Fruit fly (Drosophila melanogaster): Measurements from ENCODE around the gene CG44261.

Gene CG44261

DNA sequence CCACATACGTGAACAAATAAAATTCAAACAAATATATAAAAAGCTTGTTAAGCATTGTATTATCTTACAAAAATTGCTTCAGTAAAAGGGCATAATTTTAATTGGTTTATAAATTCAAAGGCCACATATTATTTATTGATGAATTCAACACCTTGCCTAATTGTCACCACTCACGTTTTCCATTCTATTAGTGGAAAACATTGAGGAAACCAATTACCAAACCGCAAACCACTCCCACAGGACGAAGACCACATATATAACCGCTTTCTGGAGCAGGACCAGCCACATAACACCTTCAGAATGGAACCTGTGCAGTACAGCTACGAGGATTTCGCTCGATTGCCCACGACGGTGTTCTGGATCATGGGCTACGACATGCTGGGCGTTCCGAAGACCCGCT, 10.1 kb downstream of the CG44261 start, which contains the start of gene Or85f:
Gene Or85f (plus strand): TSS at position 301 of the 400 bp plus-strand sequence.
- TF ChIP-seq noc (tag; optimal IDR thresholded peaks at IDR 0.05): no peak

DNA sequence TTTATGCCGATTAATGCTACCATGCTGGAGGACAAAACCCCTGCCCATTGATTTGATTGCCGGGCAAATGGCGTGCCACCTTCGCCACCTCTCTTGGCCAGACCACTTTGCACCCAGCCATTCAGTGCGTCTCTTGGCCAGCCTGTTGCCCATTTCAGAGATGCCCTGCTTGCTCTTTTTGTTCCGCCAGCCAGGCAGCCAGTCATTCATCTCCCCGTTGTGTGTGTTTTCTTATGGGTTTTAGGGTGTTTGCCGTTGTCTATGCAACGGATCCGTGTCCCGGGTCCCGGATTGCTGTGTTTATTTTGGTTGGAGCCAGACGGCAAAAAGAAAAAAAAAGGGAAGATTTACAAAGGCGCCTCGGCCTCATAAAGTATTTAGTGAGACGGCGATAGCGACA, 12.0 kb downstream of the CG44261 start:
- TF ChIP-seq noc (tag; optimal IDR thresholded peaks at IDR 0.05): no peak

DNA sequence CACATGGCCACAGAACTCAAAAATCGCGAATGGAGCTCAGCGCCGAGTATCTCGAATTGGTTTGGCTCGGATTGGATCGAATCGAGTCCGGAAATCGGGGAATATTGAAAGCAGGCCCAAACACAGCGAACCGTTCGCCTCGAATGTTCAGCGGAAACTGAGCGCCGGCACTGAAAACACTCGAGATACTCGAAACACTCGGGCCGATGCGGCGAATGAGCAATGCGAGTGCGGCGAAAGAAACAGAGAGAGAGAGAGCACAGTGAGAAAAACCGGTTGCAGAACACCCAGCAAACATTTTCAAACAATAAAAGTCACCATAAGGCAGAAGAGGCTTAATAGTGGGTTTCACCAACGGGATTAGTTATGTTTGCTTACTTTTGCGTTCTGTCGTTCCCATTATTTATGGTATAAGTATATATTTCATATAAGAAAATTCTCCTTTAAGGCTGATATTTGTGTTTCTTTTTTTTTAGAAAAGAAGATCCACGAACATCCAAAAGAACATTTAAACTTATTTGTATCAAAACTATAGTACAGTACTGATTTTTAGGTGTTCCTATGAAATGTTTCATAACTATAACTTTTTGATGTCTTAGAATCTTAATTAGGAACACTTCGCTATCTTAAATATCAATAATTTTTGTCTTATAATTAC, 13.5 kb downstream of the CG44261 start, which contains the start of gene FER:
Gene FER (minus strand): TSS at position 162 of the 658 bp plus-strand sequence.
- peak; percentile 30 for TF ChIP-seq noc (tag; optimal IDR thresholded peaks at IDR 0.05)

DNA sequence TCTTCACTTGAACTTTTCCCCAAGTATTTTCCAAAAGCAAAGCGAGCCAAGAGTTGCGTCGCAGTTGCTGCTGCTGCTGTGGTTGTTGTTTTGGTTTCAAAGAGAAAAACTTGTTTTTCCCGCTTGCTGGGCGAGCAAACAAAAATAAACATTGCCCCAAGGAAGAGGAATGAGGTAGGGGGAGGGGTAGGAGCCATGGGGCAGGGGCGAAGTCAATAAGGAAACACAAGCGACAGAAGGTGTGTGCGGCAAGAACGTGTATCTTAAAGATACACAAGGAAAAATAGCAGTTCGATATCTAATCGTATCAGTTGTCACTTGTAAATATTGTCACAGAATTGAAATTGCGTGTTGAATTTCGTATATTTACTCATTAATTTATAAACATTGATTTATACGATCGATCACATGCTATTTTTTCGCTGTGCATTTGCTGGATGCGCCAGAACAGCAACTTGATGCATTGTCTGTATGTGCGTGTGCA, 14.4 kb downstream of the CG44261 start:
- no peak for TF ChIP-seq noc (tag; optimal IDR thresholded peaks at IDR 0.05)

DNA sequence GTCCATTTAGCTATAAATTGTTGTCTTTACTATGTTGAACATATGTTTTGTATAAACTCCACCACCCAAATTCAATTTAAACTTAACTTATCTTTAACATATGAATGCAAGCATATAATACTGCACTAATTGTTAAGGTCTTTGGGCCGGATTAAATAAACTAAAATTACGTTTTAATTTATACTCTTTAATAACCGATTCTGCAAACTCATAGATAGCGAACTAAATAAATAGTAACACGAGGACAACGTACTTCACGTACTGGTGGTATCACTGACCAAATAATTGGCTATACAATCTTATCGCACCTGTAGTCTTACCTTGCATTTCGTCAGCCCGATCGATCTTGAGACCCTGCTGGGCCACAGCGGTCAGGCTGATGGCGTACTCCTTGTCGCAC, 15.5 kb downstream of the CG44261 start:
- TF ChIP-seq noc (tag; optimal IDR thresholded peaks at IDR 0.05): no peak

DNA sequence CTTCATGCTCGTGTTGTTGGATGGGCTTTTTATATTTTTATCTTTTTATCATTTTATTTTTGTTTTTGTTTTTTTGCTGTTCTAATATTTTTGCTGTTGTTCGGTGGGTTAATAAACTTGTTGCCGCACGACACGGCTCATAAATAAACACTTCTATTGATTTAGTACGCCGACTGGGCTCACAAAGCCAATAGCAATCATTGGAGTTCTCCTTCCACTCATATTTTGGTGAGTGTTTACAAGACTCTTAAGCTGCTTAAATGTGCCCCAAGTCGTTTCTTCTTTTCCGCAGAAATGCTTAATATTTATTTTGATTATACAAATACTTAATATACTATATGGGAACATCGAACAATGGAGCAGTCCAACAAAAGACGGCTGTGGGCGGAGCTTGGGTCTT, 17.8 kb downstream of the CG44261 start:
- TF ChIP-seq noc (tag; optimal IDR thresholded peaks at IDR 0.05): no peak

DNA sequence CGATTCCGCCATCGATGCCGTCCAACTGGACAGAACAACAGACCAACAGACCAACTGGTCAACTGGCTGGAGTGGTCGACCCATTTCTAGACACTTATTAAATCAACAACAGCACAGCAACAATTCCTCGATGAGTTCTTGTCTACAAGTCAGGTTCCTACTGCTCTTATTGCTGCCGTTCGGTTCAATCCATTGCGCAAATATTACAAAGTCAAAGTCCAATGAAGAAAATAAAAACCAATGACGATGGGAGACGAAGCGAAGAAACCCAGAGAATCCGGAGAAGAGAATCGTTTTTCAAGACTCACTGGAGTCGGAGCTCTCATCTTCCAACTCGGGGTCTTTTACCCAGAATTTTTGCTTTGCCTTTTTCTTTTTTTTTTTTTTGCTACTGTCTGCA, 19.0 kb downstream of the CG44261 start:
- no peak for TF ChIP-seq noc (tag; optimal IDR thresholded peaks at IDR 0.05)

DNA sequence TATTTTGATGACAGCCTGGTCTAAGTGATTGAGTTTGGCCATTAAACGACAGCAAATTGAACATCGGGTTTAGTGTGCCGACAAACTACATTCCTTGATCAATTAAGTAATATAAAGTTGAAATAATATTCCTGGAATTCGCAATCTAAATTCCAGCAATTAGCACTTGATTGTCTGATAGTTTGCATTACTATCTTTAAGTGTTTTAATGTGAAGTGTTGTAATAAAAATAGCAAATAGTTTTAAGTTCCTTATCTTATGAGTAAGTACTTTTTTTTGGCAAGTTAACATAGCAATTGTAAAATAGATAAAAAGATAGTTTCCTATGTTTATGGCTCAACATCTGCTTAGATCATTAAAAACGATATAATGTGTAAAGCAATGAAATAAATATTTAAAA, 19.6 kb downstream of the CG44261 start:
- no peak for TF ChIP-seq noc (tag; optimal IDR thresholded peaks at IDR 0.05)

DNA sequence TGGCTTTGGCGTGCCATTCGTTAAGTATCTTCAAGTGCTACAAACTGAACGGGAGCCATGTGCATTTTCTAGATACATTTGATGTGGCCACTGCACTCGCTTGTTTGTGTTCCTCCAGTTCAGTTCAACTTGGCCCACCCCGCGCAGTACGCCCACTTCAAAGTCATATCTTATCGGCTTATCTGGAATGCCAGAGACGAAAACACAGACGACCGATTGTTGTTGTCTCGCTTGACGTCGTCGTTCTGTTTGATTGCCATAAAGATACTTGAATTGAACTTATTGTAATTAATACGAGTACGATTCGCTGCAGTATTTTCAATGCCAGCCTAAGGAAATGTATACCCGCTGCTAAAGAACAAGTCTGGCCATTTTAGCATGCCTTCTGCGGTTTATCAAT, 20.3 kb downstream of the CG44261 start:
- TF ChIP-seq noc (tag; optimal IDR thresholded peaks at IDR 0.05): no peak

DNA sequence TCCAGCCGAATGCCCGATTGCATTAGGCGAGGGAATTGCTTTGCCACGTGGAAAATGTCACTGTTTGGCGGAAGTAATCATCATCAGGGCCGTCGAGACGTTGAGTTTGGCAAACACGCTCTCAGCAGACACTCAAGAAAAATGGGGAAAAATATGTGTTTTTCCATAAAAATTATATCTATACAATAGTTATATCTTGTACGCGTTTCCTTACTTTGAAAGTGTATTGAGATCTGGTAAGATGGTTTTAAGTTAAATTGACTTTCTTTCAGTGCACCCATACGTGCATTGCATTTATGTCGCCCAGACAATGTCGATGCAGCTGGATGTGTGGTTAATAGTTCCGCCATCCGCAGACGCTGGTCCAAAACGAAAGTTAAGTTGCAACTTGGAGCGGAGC, 22.0 kb downstream of the CG44261 start:
- TF ChIP-seq noc (tag; optimal IDR thresholded peaks at IDR 0.05): no peak

DNA sequence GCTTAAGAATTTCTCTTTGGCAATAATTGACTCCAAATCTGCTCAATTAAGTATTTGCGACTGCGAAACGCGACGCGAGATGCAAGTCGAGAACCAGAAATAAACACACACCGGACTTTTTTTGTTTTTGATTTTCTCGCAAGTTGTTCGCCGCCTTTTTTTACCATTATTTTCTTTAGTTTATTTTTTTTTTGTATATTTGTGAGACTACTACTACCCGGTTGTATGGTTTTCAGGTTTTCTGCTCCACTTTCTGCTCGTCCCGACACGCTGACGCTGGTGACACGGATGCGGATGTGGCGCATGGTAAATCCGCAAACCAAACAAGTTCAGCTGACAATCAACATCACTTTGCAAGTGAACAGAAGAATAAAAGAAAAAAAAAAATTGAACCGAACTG, 27.0 kb downstream of the CG44261 start:
- no peak for TF ChIP-seq noc (tag; optimal IDR thresholded peaks at IDR 0.05)

DNA sequence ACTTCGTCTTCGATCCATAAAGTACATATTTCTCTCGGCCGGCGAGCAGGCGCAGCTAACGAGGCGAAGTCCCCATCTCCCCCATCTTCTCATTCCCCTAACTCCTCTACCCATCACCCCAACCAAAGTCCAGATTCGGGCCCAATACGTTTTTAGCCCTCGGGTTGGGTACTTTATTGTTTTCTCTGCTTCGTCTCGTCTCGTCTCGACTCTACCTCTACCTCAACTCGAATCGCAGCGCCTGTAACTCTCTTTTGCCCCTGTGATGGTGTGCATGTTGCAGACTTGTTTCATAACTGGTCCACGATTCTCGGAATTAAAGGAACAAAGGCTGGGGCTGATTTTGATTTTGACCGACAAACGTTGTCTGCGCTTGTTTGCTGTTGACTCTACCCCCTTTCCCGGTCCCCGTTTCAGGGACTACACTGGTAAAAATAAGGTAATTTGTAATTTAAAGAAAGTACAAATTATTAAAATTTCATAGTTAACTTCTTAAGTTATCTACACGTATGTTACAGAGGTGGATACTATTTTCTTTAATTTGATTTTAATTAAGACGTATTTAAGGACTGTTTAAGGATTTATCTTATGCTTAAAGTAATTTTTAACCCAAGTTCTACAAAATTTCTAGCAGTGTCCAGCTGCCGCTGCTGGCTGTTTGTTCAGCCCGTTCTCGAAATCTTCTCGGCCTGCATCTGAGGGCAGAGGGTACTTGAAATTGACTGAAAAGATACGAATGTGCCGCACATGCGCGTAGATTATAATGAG, 29.1 kb downstream of the CG44261 start:
- peak; percentile 52 for TF ChIP-seq noc (tag; optimal IDR thresholded peaks at IDR 0.05)

DNA sequence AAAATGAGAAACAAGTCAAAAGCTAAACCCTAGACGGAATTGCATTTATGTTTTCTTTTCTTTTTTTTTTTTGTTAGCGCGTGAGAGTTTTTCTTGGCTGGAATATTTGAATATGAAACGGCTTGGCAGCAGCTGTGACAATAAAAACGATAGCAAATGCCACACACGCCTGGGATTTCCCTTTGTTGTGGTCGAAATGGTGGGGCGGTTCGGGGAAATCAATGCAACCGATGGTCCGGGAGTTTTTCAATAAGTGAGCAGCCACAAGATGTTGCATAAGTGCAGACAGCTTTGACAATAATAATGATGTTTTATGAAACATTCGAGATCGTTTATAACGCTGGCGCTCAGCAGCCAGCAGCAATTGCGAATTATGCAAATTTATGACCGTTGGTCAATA, 31.2 kb downstream of the CG44261 start:
- TF ChIP-seq noc (tag; optimal IDR thresholded peaks at IDR 0.05): no peak

DNA sequence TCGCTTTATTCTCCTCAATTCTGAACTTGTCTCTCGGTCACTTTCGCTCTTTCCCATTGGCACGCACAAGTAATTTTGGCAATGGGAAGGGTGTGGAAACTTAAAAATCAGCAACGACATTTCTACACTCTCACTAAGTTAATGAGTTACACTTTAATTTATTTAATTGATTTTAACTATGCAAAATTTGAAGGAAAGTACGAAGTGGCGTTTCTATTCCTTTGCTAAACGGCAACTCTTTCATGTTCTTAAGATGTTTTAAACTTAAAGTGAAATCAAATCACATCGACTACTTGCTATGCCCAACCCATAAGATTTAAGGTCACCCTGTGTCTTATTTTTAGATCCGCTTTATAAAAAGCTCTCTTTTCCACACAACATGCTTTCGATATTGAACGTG, 37.6 kb downstream of the CG44261 start:
- peak; percentile 66 for TF ChIP-seq noc (tag; optimal IDR thresholded peaks at IDR 0.05)

DNA sequence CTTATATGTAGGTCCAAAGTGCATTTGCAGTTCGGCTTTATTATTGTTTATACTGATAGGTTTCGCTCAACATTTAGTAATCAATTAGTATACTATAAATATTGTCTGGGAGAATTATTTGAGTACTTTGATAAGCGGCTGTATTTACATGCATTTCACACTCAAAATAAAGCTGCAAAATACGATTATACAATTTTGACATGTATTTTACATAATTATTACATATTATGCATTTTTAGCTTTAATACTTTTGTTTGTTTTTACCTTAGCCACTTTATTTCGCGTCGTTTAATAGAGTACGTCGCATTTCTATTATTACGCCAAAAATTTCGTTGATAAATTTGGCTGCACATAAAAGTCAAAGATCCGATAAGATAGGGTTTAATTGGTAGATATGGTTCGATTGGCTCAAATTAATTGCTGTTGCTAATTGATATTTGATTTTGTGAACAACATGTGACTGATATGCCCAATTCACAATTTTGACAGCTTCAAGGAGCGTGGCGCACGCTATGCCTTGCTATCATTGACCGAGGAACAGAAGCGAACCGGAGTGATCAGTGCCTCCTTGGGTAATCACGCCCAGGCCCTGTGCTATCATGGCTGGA, 42.0 kb downstream of the CG44261 start:
- peak; percentile 27 for TF ChIP-seq noc (tag; optimal IDR thresholded peaks at IDR 0.05)

DNA sequence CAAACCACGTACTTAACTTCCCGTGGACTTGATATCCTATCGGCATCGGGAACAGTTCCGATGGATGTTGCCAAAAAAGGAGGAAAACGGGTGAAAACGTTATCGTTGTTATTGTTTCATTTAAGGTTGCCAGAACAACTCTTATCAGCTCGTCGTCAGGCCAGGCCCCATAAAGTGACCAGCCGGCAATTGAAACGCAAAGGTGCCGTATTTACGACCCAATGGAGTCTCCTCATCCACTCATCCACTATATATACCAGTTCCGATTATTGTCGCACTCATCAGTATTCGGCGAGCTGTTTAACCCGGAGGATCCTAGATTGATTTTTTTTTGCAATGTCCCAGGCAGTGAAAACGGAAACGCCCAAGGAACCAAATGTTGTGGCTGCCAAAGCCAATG, 42.8 kb downstream of the CG44261 start, which contains the start of gene Srr:
Gene Srr (plus strand): TSS at position 278 of the 400 bp plus-strand sequence.
- TF ChIP-seq noc (tag; optimal IDR thresholded peaks at IDR 0.05): no peak
